Worm (Caenorhabditis elegans) whole organism, L4 larva: ENCODE results near the gene fkb-4.
A peak's percentile ranks its signal among the peaks of the same experiment; 100 is the strongest.

Experiments used
- F37D6.2 ChIP-seq: sonication (generic microtip); optimal IDR thresholded peaks from 2 replicates; lab custom pipeline; 2016; ENCODE audit warnings: mild to moderate bottlenecking, missing genetic modification characterization, missing compliant biosample characterization
- F49E8.2 ChIP-seq: sonication (generic microtip); optimal IDR thresholded peaks from 2 replicates; lab custom pipeline; 2016; ENCODE audit warnings: missing compliant biosample characterization, mild to moderate bottlenecking, missing genetic modification characterization, borderline replicate concordance
- R02D3.7 ChIP-seq: fragments of 150-350 bp; sonication (generic microtip); optimal IDR thresholded peaks from 3 replicates; lab custom pipeline; 2014; ENCODE audit warnings: missing biosample characterization, missing genetic modification characterization
- ZK337.2 ChIP-seq: fragments of 200-800 bp; sonication (Bioruptor generic); IDR thresholded peaks from 2 replicates; pipeline ENCODE4 v1.3.6; 2022; ENCODE audit warnings: missing genetic modification reagents, missing genetic modification characterization, missing compliant biosample characterization
- aha-1 ChIP-seq: fragments of 150-350 bp; peaks from one replicate; lab custom pipeline; 2014; ENCODE audit warnings: missing biosample characterization, missing genetic modification characterization
- aly-2 ChIP-seq: sonication (generic microtip); optimal IDR thresholded peaks from 2 replicates; lab custom pipeline; 2018; ENCODE audit warnings: missing biosample characterization, missing genetic modification characterization
- ama-1 ChIP-seq: fragments of 150-350 bp; optimal IDR thresholded peaks from 2 replicates; lab custom pipeline; 2014; ENCODE audit warnings: inconsistent platforms, mixed read lengths
- attf-4 ChIP-seq: sonication (generic microtip); optimal IDR thresholded peaks from 3 replicates; lab custom pipeline; 2017; ENCODE audit warnings: missing biosample characterization, missing genetic modification characterization
- ceh-20 ChIP-seq: fragments of 200-800 bp; sonication (Bioruptor generic); IDR thresholded peaks from 2 replicates; pipeline ENCODE4 v1.3.6; 2022; ENCODE audit warnings: missing genetic modification reagents, missing genetic modification characterization, missing compliant biosample characterization
- ceh-28 ChIP-seq: fragments of 150-350 bp; optimal IDR thresholded peaks from 2 replicates; lab custom pipeline; 2014; ENCODE audit warnings: missing biosample characterization, missing genetic modification reagents, missing genetic modification characterization
- ceh-62 ChIP-seq: sonication (generic microtip); optimal IDR thresholded peaks from 2 replicates; lab custom pipeline; 2017; ENCODE audit warnings: missing biosample characterization, missing genetic modification characterization
- ceh-82 ChIP-seq: sonication (generic microtip); optimal IDR thresholded peaks from 2 replicates; lab custom pipeline; 2017; ENCODE audit warnings: missing biosample characterization, missing genetic modification characterization
- daf-16 ChIP-seq, 3 experiments: sonication (generic microtip); optimal IDR thresholded peaks; 2 replicates each; lab custom pipeline; 2016 to 2017; ENCODE audit warnings: missing genetic modification characterization in 3 of 3, missing genetic modification reagents in 3 of 3, mild to moderate bottlenecking in 2 of 3, missing compliant biosample characterization in 2 of 3, missing biosample characterization in 1 of 3, moderate library complexity in 1 of 3
- dmd-6 ChIP-seq: fragments of 200-800 bp; sonication (Bioruptor generic); IDR thresholded peaks from 2 replicates; pipeline ENCODE4 v1.3.6; 2022; ENCODE audit warnings: missing genetic modification reagents, missing genetic modification characterization, missing compliant biosample characterization
- dmd-8 ChIP-seq: fragments of 200-800 bp; sonication (Bioruptor generic); IDR thresholded peaks from 2 replicates; pipeline ENCODE4 v1.3.6; 2022; ENCODE audit warnings: missing genetic modification characterization, missing compliant biosample characterization
- dmd-9 ChIP-seq: fragments of 200-800 bp; sonication (Bioruptor generic); IDR thresholded peaks from 2 replicates; pipeline ENCODE4 v1.3.6; 2022; ENCODE audit warnings: missing genetic modification reagents, missing genetic modification characterization, missing compliant biosample characterization
- dpl-1 ChIP-seq: fragments of 150-350 bp; optimal IDR thresholded peaks from 2 replicates; lab custom pipeline; 2014; ENCODE audit warnings: missing biosample characterization, missing genetic modification reagents, missing genetic modification characterization
- dve-1 ChIP-seq: sonication (generic microtip); optimal IDR thresholded peaks from 2 replicates; lab custom pipeline; 2017; ENCODE audit warnings: antibody characterized with exemption, mild to moderate bottlenecking, missing genetic modification characterization, missing compliant biosample characterization; ENCODE audit not compliant: insufficient read depth
- egl-43 ChIP-seq: fragments of 200-800 bp; sonication (Bioruptor generic); IDR thresholded peaks from 2 replicates; pipeline ENCODE4 v1.3.6; 2022; ENCODE audit warnings: missing genetic modification reagents, missing genetic modification characterization, missing compliant biosample characterization
- fkh-10 ChIP-seq: fragments of 150-350 bp; optimal IDR thresholded peaks from 2 replicates; lab custom pipeline; 2014; ENCODE audit warnings: missing biosample characterization, missing genetic modification reagents, missing genetic modification characterization
- gei-8 ChIP-seq: fragments of 200-800 bp; sonication (Bioruptor generic); optimal IDR thresholded peaks from 2 replicates; lab custom pipeline; 2018; ENCODE audit warnings: mild to moderate bottlenecking, missing genetic modification characterization, missing compliant biosample characterization
- hif-1 ChIP-seq, 2 experiments: sonication (generic microtip); optimal IDR thresholded peaks; 2 replicates each; lab custom pipeline; 2016 to 2017; ENCODE audit warnings: missing compliant biosample characterization in 2 of 2, missing genetic modification characterization in 2 of 2, missing genetic modification reagents in 2 of 2, missing genotype in 2 of 2, mild to moderate bottlenecking in 1 of 2
- hlh-11 ChIP-seq: fragments of 200-800 bp; sonication (Bioruptor generic); optimal IDR thresholded peaks from 2 replicates; lab custom pipeline; 2018; ENCODE audit warnings: mild to moderate bottlenecking, missing genetic modification characterization, missing compliant biosample characterization
- lim-7 ChIP-seq: fragments of 200-800 bp; sonication (Bioruptor generic); IDR thresholded peaks from 2 replicates; pipeline ENCODE4 v1.3.6; 2022; ENCODE audit warnings: missing genetic modification characterization, missing compliant biosample characterization
- lin-38 ChIP-seq: fragments of 200-800 bp; sonication (Bioruptor generic); IDR thresholded peaks from 2 replicates; pipeline ENCODE4 v1.3.6; 2022; ENCODE audit warnings: missing genetic modification reagents, missing genetic modification characterization, missing compliant biosample characterization
- lin-39 ChIP-seq: fragments of 150-350 bp; optimal IDR thresholded peaks from 2 replicates; lab custom pipeline; 2014; ENCODE audit warnings: missing biosample characterization, missing genetic modification reagents, missing genetic modification characterization
- lsy-2 ChIP-seq, 2 experiments: fragments of 150-350 bp in 1 of 2; sonication (generic microtip) in 1 of 2; optimal IDR thresholded peaks; 2 replicates each; lab custom pipeline; 2014 to 2017; ENCODE audit warnings: missing biosample characterization in 2 of 2, missing genetic modification characterization in 2 of 2
- madf-5 ChIP-seq, 2 experiments: fragments of 200-800 bp; sonication (Bioruptor generic); IDR thresholded peaks; 2 replicates each; pipeline ENCODE4 v1.3.6; 2022; ENCODE audit warnings: missing compliant biosample characterization in 2 of 2, missing genetic modification characterization in 2 of 2
- madf-9 ChIP-seq: fragments of 200-800 bp; sonication (Bioruptor generic); conservative IDR thresholded peaks from 2 replicates; pipeline ENCODE4 v1.3.6; 2022; ENCODE audit warnings: missing genetic modification reagents, missing genetic modification characterization, missing compliant biosample characterization
- mdl-1 ChIP-seq, 2 experiments: fragments of 150-350 bp in 1 of 2; sonication (generic microtip) in 1 of 2; optimal IDR thresholded peaks; 2 replicates each; lab custom pipeline; 2014 to 2017; ENCODE audit warnings: missing biosample characterization in 2 of 2, missing genetic modification characterization in 2 of 2
- mep-1 ChIP-seq: fragments of 150-350 bp; sonication (generic microtip); optimal IDR thresholded peaks from 3 replicates; lab custom pipeline; 2014; ENCODE audit warnings: missing biosample characterization, missing genetic modification characterization
- mxl-2 ChIP-seq: fragments of 200-800 bp; sonication (Bioruptor generic); conservative IDR thresholded peaks from 2 replicates; pipeline ENCODE4 v1.3.6; 2022; ENCODE audit warnings: missing genetic modification reagents, missing genetic modification characterization, missing compliant biosample characterization
- mxl-3 ChIP-seq: fragments of 200-800 bp; sonication (Bioruptor generic); optimal IDR thresholded peaks from 2 replicates; lab custom pipeline; 2018; ENCODE audit warnings: mild to moderate bottlenecking, missing genetic modification characterization, missing compliant biosample characterization
- nhr-11 ChIP-seq: fragments of 150-350 bp; optimal IDR thresholded peaks from 2 replicates; lab custom pipeline; 2014; ENCODE audit warnings: missing biosample characterization, missing genetic modification characterization
- nhr-111 ChIP-seq: fragments of 200-800 bp; sonication (Bioruptor generic); optimal IDR thresholded peaks from 2 replicates; lab custom pipeline; 2018; ENCODE audit warnings: mild to moderate bottlenecking, missing genetic modification characterization, missing compliant biosample characterization
- nhr-237 ChIP-seq: sonication (generic microtip); optimal IDR thresholded peaks from 2 replicates; lab custom pipeline; 2017; ENCODE audit warnings: missing biosample characterization, missing genetic modification characterization
- nhr-28 ChIP-seq: fragments of 150-350 bp; optimal IDR thresholded peaks from 2 replicates; lab custom pipeline; 2014; ENCODE audit warnings: missing biosample characterization, missing genetic modification characterization
- nhr-41 ChIP-seq: fragments of 200-800 bp; sonication (Bioruptor generic); IDR thresholded peaks from 2 replicates; pipeline ENCODE4 v1.3.6; 2022; ENCODE audit warnings: missing genetic modification reagents, missing genetic modification characterization, missing compliant biosample characterization
- nhr-6 ChIP-seq: fragments of 150-350 bp; optimal IDR thresholded peaks from 2 replicates; lab custom pipeline; 2014; ENCODE audit warnings: missing biosample characterization, missing genetic modification characterization
- nhr-76 ChIP-seq: fragments of 150-350 bp; optimal IDR thresholded peaks from 2 replicates; lab custom pipeline; 2014; ENCODE audit warnings: missing biosample characterization, missing genetic modification characterization
- php-3 ChIP-seq: fragments of 200-800 bp; sonication (Bioruptor generic); IDR thresholded peaks from 2 replicates; pipeline ENCODE4 v1.3.6; 2022; ENCODE audit warnings: missing genetic modification reagents, missing genetic modification characterization, missing compliant biosample characterization
- pqm-1 ChIP-seq: sonication (generic microtip); optimal IDR thresholded peaks from 2 replicates; lab custom pipeline; 2017; ENCODE audit warnings: missing biosample characterization, missing genetic modification characterization
- rbr-2 ChIP-seq: sonication (generic microtip); optimal IDR thresholded peaks from 2 replicates; lab custom pipeline; 2016; ENCODE audit warnings: missing genotype, missing genetic modification characterization, missing compliant biosample characterization
- saeg-2 ChIP-seq: fragments of 200-800 bp; sonication (Bioruptor generic); IDR thresholded peaks from 2 replicates; pipeline ENCODE4 v1.3.6; 2022; ENCODE audit warnings: missing genetic modification reagents, missing genetic modification characterization, missing compliant biosample characterization
- set-16 ChIP-seq: fragments of 200-800 bp; sonication (Bioruptor generic); IDR thresholded peaks from 2 replicates; pipeline ENCODE4 v1.3.6; 2022; ENCODE audit warnings: missing genetic modification reagents, missing genetic modification characterization, missing compliant biosample characterization
- spr-1 ChIP-seq: sonication (generic microtip); optimal IDR thresholded peaks from 2 replicates; lab custom pipeline; 2016; ENCODE audit warnings: mild to moderate bottlenecking, missing genetic modification characterization, missing compliant biosample characterization
- tra-1 ChIP-seq: fragments of 200-800 bp; sonication (Bioruptor generic); IDR thresholded peaks from 2 replicates; pipeline ENCODE4 v1.3.6; 2022; ENCODE audit warnings: missing genetic modification reagents, missing genetic modification characterization, missing compliant biosample characterization
- vab-7 ChIP-seq: fragments of 200-800 bp; sonication (Bioruptor generic); IDR thresholded peaks from 2 replicates; pipeline ENCODE4 v1.3.6; 2022; ENCODE audit warnings: missing genetic modification reagents, missing genetic modification characterization, missing compliant biosample characterization
- zip-11 ChIP-seq: fragments of 200-800 bp; sonication (Bioruptor generic); IDR thresholded peaks from 2 replicates; pipeline ENCODE4 v1.3.6; 2022; ENCODE audit warnings: missing genetic modification characterization, missing compliant biosample characterization
- ztf-7 ChIP-seq: fragments of 150-350 bp; optimal IDR thresholded peaks from 2 replicates; lab custom pipeline; 2014; ENCODE audit warnings: missing biosample characterization, missing genetic modification characterization

fkb-4 gene

DNA sequence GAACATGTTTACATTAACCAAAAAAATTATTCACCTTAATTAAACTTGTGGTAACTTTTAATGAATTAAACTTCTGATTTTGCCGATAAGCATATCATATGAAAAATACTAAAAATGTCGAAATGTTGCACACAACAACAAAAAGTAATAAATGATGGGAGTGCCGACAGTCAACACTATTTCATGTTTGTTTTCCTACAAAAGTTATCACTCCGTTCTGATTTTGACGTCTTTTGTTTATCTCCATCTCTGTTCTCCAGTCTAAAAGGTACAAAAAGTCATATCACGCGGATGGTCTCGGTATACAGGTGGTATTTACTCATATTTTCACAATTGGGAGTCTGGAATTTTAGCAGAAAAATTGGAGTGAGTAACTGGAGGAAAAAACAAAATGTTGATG is 28.5 kb upstream of the fkb-4 start (continued):
- TF ChIP-seq daf-16 (GFP tag; optimal IDR thresholded peaks at IDR 0.05; lab: Kevin White, UChicago) (no peak), daf-16 (tag; optimal IDR thresholded peaks at IDR 0.05; lab: Kevin White, UChicago) (peak; percentile 89), vab-7 (GFP tag; lab: Robert Waterston, UW) (no peak), hlh-11 (tag; lab: Kevin White, UChicago) (peak; percentile 0), pqm-1 (no peak), dmd-9 (no peak), ceh-28 (no peak), saeg-2 (GFP tag; lab: Robert Waterston, UW) (no peak), zip-11 (GFP tag; lab: Robert Waterston, UW) (no peak), nhr-76 (tag; lab: Kevin White, UChicago) (no peak), dpl-1 (no peak), attf-4 (tag; lab: Kevin White, UChicago) (no peak), dmd-8 (no peak), mxl-2 (GFP tag; lab: Robert Waterston, UW) (no peak), nhr-237 (tag; lab: Kevin White, UChicago) (no peak), nhr-41 (no peak), php-3 (GFP tag; lab: Robert Waterston, UW) (peak; percentile 22; the same call in 1 of the 2 replicates), nhr-28 (tag; lab: Kevin White, UChicago) (peak; percentile 60)

DNA sequence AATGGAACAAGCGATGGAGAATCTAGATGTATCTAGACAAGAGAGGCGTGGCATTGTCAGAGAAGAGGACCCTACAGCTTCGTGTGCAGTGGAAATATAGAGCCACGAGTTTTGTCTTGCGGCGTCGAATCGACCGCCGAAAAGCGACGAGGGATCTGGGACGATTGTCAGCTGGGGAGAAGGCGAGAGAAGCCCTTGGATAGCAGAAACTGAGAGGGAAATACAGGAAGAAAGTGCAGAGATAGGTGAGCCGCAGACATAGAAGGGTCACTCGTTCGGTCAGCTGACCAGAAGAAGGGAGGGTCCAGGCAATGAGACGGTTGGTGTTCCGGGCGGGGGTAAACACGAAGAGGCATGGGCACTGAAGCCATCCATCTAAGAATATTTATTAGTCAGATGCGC is 27.6 kb upstream of the fkb-4 start:
- TF ChIP-seq mep-1 (tag; lab: Kevin White, UChicago): peak; percentile 68
- TF ChIP-seq lin-39: no peak
- TF ChIP-seq lim-7 (GFP tag; lab: Robert Waterston, UW): no peak
- peak; percentile 43 to 88 for TF ChIP-seq mdl-1 (tag; optimal IDR thresholded peaks at IDR 0.05; lab: Kevin White, UChicago)
- no peak for TF ChIP-seq ceh-62 (tag; lab: Kevin White, UChicago)
- TF ChIP-seq F49E8.2 (tag; lab: Kevin White, UChicago): no peak
- TF ChIP-seq fkh-10 (GFP tag; lab: Kevin White, UChicago): peak; percentile 65
- peak in 1 of 2 experiments; percentile 65 for TF ChIP-seq hif-1 (tag; optimal IDR thresholded peaks at IDR 0.05; lab: Kevin White, UChicago)
- peak; percentile 51; the same call in 1 of the 2 replicates for TF ChIP-seq dmd-6
- peak; percentile 72 for TF ChIP-seq rbr-2 (tag; lab: Kevin White, UChicago)
- peak; percentile 90 for TF ChIP-seq hlh-11 (tag; lab: Kevin White, UChicago)
- peak; percentile 12 for TF ChIP-seq nhr-28 (tag; lab: Kevin White, UChicago)
- TF ChIP-seq lsy-2 (tag; optimal IDR thresholded peaks at IDR 0.05; lab: Kevin White, UChicago): peak; percentile 53 to 64
- no peak for TF ChIP-seq madf-9
- TF ChIP-seq lin-38: 0 out of 2 replicates have a peak, but pooled peaks have one; percentile 19
- no peak for TF ChIP-seq dmd-8
- TF ChIP-seq aly-2: no peak
- TF ChIP-seq gei-8: peak; percentile 9
- no peak; the same call in 1 of the 2 replicates for TF ChIP-seq egl-43 (GFP tag; lab: Robert Waterston, UW)
- TF ChIP-seq F37D6.2 (tag; lab: Kevin White, UChicago): peak; percentile 70
- TF ChIP-seq R02D3.7 (tag; lab: Kevin White, UChicago): no peak
- peak in 1 of 2 experiments; percentile 50 for TF ChIP-seq daf-16 (GFP tag; optimal IDR thresholded peaks at IDR 0.05; lab: Kevin White, UChicago)
- TF ChIP-seq daf-16 (tag; optimal IDR thresholded peaks at IDR 0.05; lab: Kevin White, UChicago): peak; percentile 30
- peak; percentile 94 for TF ChIP-seq aha-1
- no peak for TF ChIP-seq ztf-7 (tag; lab: Kevin White, UChicago)
- no peak for TF ChIP-seq nhr-41
- TF ChIP-seq mxl-3 (GFP tag; lab: Kevin White, UChicago): peak; percentile 53
- no peak for TF ChIP-seq madf-5 (GFP tag; IDR thresholded peaks at IDR 0.05; lab: Robert Waterston, UW)
- peak; percentile 88 for TF ChIP-seq set-16 (GFP tag; lab: Robert Waterston, UW)
- peak; percentile 10 for TF ChIP-seq ama-1 (lab: Kevin White, UChicago)
- no peak for TF ChIP-seq ceh-82 (tag; lab: Kevin White, UChicago)
- peak; percentile 72 for TF ChIP-seq ceh-20 (GFP tag; lab: Robert Waterston, UW)
- TF ChIP-seq nhr-11 (tag; lab: Kevin White, UChicago): peak; percentile 83
- TF ChIP-seq nhr-237 (tag; lab: Kevin White, UChicago): no peak
- TF ChIP-seq dve-1 (tag; lab: Kevin White, UChicago): peak; percentile 21
- TF ChIP-seq nhr-111 (GFP tag; lab: Kevin White, UChicago): no peak
- no peak for TF ChIP-seq ZK337.2 (GFP tag; lab: Robert Waterston, UW)
- no peak for TF ChIP-seq spr-1 (tag; lab: Kevin White, UChicago)
- no peak for TF ChIP-seq tra-1 (GFP tag; lab: Robert Waterston, UW)
- TF ChIP-seq nhr-6 (tag; lab: Kevin White, UChicago): peak; percentile 71
